Fruit fly (Drosophila melanogaster) whole organism, embryonic: ENCODE data around the gene Fit2.
A peak's percentile ranks its signal among the peaks of the same experiment; 100 is the strongest.

Source experiments
- CG10654 ChIP-seq: fragments of 200-800 bp; sonication (Bioruptor generic); optimal IDR thresholded peaks from 2 replicates; lab custom pipeline; 2016; ENCODE audit warnings: missing biosample characterization, missing genetic modification characterization
- CG11696 ChIP-seq: fragments of 200-800 bp; sonication (Bioruptor generic); IDR thresholded peaks from 2 replicates; pipeline ENCODE4 v1.3.6; 2022; ENCODE audit warnings: missing biosample characterization, missing genetic modification characterization
- CG12659 ChIP-seq: fragments of 200-800 bp; sonication (Bioruptor generic); optimal IDR thresholded peaks from 3 replicates; lab custom pipeline; 2017; ENCODE audit warnings: mild to moderate bottlenecking, missing biosample characterization, missing genetic modification reagents, missing genetic modification characterization
- CG12942 ChIP-seq: fragments of 200-800 bp; sonication (Bioruptor generic); optimal IDR thresholded peaks from 3 replicates; lab custom pipeline; 2016; ENCODE audit warnings: missing biosample characterization, missing genetic modification characterization
- CG13424 ChIP-seq: fragments of 200-800 bp; sonication (Bioruptor generic); optimal IDR thresholded peaks from 2 replicates; lab custom pipeline; 2019; ENCODE audit warnings: missing biosample characterization, mild to moderate bottlenecking, missing genetic modification characterization, moderate library complexity
- CG13775 ChIP-seq: fragments of 200-800 bp; sonication (Bioruptor generic); optimal IDR thresholded peaks from 3 replicates; lab custom pipeline; 2017; ENCODE audit warnings: missing biosample characterization, mild to moderate bottlenecking, missing genetic modification characterization
- CG14710 ChIP-seq: fragments of 200-800 bp; sonication (Bioruptor generic); optimal IDR thresholded peaks from 3 replicates; lab custom pipeline; 2019; ENCODE audit warnings: missing biosample characterization, mild to moderate bottlenecking, missing genetic modification characterization, moderate library complexity
- CG17186 ChIP-seq: fragments of 200-800 bp; sonication (Bioruptor generic); optimal IDR thresholded peaks from 3 replicates; lab custom pipeline; 2017; ENCODE audit warnings: missing biosample characterization, missing genetic modification reagents, missing genetic modification characterization
- CG17328 ChIP-seq: fragments of 200-800 bp; sonication (Bioruptor generic); IDR thresholded peaks from 2 replicates; pipeline ENCODE4 v1.3.6; 2022; ENCODE audit warnings: missing biosample characterization, missing genetic modification characterization
- CG2889 ChIP-seq: fragments of 200-800 bp; sonication (Bioruptor generic); IDR thresholded peaks from 3 replicates; pipeline ENCODE4 v1.3.6; 2022; ENCODE audit warnings: missing biosample characterization, missing genetic modification characterization
- CG4328 ChIP-seq: fragments of 200-800 bp; sonication (Bioruptor generic); optimal IDR thresholded peaks from 3 replicates; lab custom pipeline; 2017; ENCODE audit warnings: missing biosample characterization, missing genetic modification reagents, missing genetic modification characterization
- CG43689 ChIP-seq: fragments of 200-800 bp; sonication (Bioruptor generic); IDR thresholded peaks from 2 replicates; pipeline ENCODE4 v1.3.6; 2022; ENCODE audit warnings: missing biosample characterization, missing genetic modification characterization
- CG4820 ChIP-seq: fragments of 200-800 bp; sonication (Bioruptor generic); optimal IDR thresholded peaks from 3 replicates; lab custom pipeline; 2016; ENCODE audit warnings: missing biosample characterization, missing genetic modification characterization
- CG5180 ChIP-seq: fragments of 200-800 bp; sonication (Bioruptor generic); optimal IDR thresholded peaks from 3 replicates; lab custom pipeline; 2017; ENCODE audit warnings: missing biosample characterization, missing genetic modification characterization, mild to moderate bottlenecking, moderate library complexity, missing genetic modification reagents
- CG6813 ChIP-seq: fragments of 200-800 bp; sonication (Bioruptor generic); optimal IDR thresholded peaks from 2 replicates; lab custom pipeline; 2017; ENCODE audit warnings: missing biosample characterization, missing genetic modification characterization, mild to moderate bottlenecking, moderate library complexity, missing genetic modification reagents
- CG7357 ChIP-seq: fragments of 200-800 bp; sonication (Bioruptor generic); IDR thresholded peaks from 3 replicates; pipeline ENCODE4 v1.3.6; 2022; ENCODE audit warnings: missing biosample characterization, missing genetic modification characterization
- CG7987 ChIP-seq: fragments of 200-800 bp; sonication (Bioruptor generic); optimal IDR thresholded peaks from 2 replicates; lab custom pipeline; 2018; ENCODE audit warnings: missing biosample characterization, mild to moderate bottlenecking, missing genetic modification characterization, moderate library complexity
- CG8281 ChIP-seq: fragments of 200-800 bp; sonication (Bioruptor generic); optimal IDR thresholded peaks from 2 replicates; lab custom pipeline; 2018; ENCODE audit warnings: missing biosample characterization, mild to moderate bottlenecking, missing genetic modification characterization, moderate library complexity
- Dp ChIP-seq: fragments of 200-800 bp; sonication (Bioruptor generic); optimal IDR thresholded peaks from 2 replicates; lab custom pipeline; 2018; ENCODE audit warnings: missing biosample characterization, mild to moderate bottlenecking, missing genetic modification characterization, moderate library complexity
- E2f2 ChIP-seq: fragments of 200-800 bp; sonication (Bioruptor generic); IDR thresholded peaks from 2 replicates; pipeline ENCODE4 v1.3.6; 2022; ENCODE audit warnings: missing biosample characterization, missing genetic modification characterization
- Ets65A ChIP-seq: fragments of 200-800 bp; sonication (Bioruptor generic); peaks from one replicate; lab custom pipeline; 2016; ENCODE audit warnings: missing biosample characterization, missing genetic modification characterization
- H2.0 ChIP-seq: fragments of 200-800 bp; sonication (Bioruptor generic); IDR thresholded peaks from 2 replicates; pipeline ENCODE4 v1.3.6; 2022; ENCODE audit warnings: missing biosample characterization, missing genetic modification characterization
- HLH3B ChIP-seq: fragments of 200-800 bp; sonication (Bioruptor generic); IDR thresholded peaks from 2 replicates; pipeline ENCODE4 v1.3.6; 2022; ENCODE audit warnings: missing biosample characterization, missing genetic modification characterization
- HmgD ChIP-seq: fragments of 200-800 bp; sonication (Bioruptor generic); optimal IDR thresholded peaks from 3 replicates; lab custom pipeline; 2016; ENCODE audit warnings: missing biosample characterization, missing genetic modification characterization
- Hmr ChIP-seq: fragments of 200-800 bp; sonication (Bioruptor generic); optimal IDR thresholded peaks from 3 replicates; lab custom pipeline; 2017; ENCODE audit warnings: mild to moderate bottlenecking, missing biosample characterization, missing genetic modification reagents, missing genetic modification characterization
- Oli ChIP-seq: fragments of 200-800 bp; sonication (Bioruptor generic); optimal IDR thresholded peaks from 2 replicates; lab custom pipeline; 2018; ENCODE audit warnings: missing biosample characterization, mild to moderate bottlenecking, missing genetic modification characterization, moderate library complexity
- Stat92E ChIP-seq, 3 experiments: fragments of >200 bp in 2 of 3; fragments of 200-800 bp in 1 of 3; sonication (Bioruptor generic) in 1 of 3; optimal IDR thresholded peaks; 2 replicates each; lab custom pipeline; 2017 to 2019; ENCODE audit warnings: missing biosample characterization in 3 of 3, missing genetic modification characterization in 3 of 3, mild to moderate bottlenecking in 1 of 3, moderate library complexity in 1 of 3
- Vsx1 ChIP-seq: fragments of 200-800 bp; sonication (Bioruptor generic); optimal IDR thresholded peaks from 2 replicates; lab custom pipeline; 2017; ENCODE audit warnings: missing biosample characterization, mild to moderate bottlenecking, missing genetic modification characterization, missing genetic modification reagents
- abd-A ChIP-seq: fragments of 200-800 bp; sonication (Bioruptor generic); optimal IDR thresholded peaks from 3 replicates; lab custom pipeline; 2019; ENCODE audit warnings: missing biosample characterization, mild to moderate bottlenecking, missing genetic modification characterization, moderate library complexity
- br ChIP-seq: fragments of >200 bp; optimal IDR thresholded peaks from 2 replicates; lab custom pipeline; 2017
- bsh ChIP-seq, 2 experiments: fragments of 200-800 bp; sonication (Bioruptor generic); optimal IDR thresholded peaks; 2 replicates each; lab custom pipeline; 2017 to 2018; ENCODE audit warnings: mild to moderate bottlenecking in 2 of 2, missing biosample characterization in 2 of 2, missing genetic modification characterization in 2 of 2, moderate library complexity in 1 of 2
- cwo ChIP-seq: fragments of 200-800 bp; sonication (Bioruptor generic); optimal IDR thresholded peaks from 3 replicates; lab custom pipeline; 2017; ENCODE audit warnings: missing biosample characterization, missing genetic modification characterization, mild to moderate bottlenecking, moderate library complexity, missing genetic modification reagents
- ftz-f1 ChIP-seq: fragments of 200-800 bp; sonication (Bioruptor generic); optimal IDR thresholded peaks from 2 replicates; lab custom pipeline; 2016; ENCODE audit warnings: missing biosample characterization, missing genetic modification characterization
- gce ChIP-seq: fragments of 200-800 bp; sonication (Bioruptor generic); IDR thresholded peaks from 3 replicates; pipeline ENCODE4 v1.3.6; 2022; ENCODE audit warnings: missing biosample characterization, missing genetic modification characterization
- gcm ChIP-seq: fragments of 200-800 bp; sonication (Bioruptor generic); optimal IDR thresholded peaks from 2 replicates; lab custom pipeline; 2019; ENCODE audit warnings: missing biosample characterization, mild to moderate bottlenecking, missing genetic modification characterization, moderate library complexity
- gfzf ChIP-seq: fragments of 200-800 bp; sonication (Bioruptor generic); optimal IDR thresholded peaks from 2 replicates; lab custom pipeline; 2016; ENCODE audit warnings: missing biosample characterization, mild to moderate bottlenecking, missing genetic modification characterization, moderate library complexity
- hb ChIP-seq: fragments of 200-800 bp; sonication (Bioruptor generic); IDR thresholded peaks from 3 replicates; pipeline ENCODE4 v1.3.6; 2022; ENCODE audit warnings: missing biosample characterization, missing genetic modification characterization; ENCODE audit not compliant: partially characterized antibody
- lola ChIP-seq, 3 experiments: fragments of >200 bp in 2 of 3; fragments of 200-800 bp in 1 of 3; sonication (Bioruptor generic) in 1 of 3; optimal IDR thresholded peaks; 2 replicates each; lab custom pipeline; 2017 to 2019; ENCODE audit warnings: missing biosample characterization in 3 of 3, missing genetic modification characterization in 3 of 3, mild to moderate bottlenecking in 1 of 3, moderate library complexity in 1 of 3
- lov ChIP-seq, 2 experiments: fragments of 200-800 bp in 1 of 2; fragments of >200 bp in 1 of 2; sonication (Bioruptor generic) in 1 of 2; IDR thresholded peaks in 1 of 2; optimal IDR thresholded peaks in 1 of 2; 2 replicates in 1 of 2; 3 replicates in 1 of 2; pipeline versions ENCODE4 v1.3.6 to Lab custom; 2017 to 2022; ENCODE audit warnings: missing biosample characterization in 1 of 2, missing genetic modification characterization in 1 of 2
- nerfin-1 ChIP-seq: fragments of 200-800 bp; sonication (Bioruptor generic); optimal IDR thresholded peaks from 3 replicates; lab custom pipeline; 2019; ENCODE audit warnings: missing biosample characterization, mild to moderate bottlenecking, missing genetic modification characterization, moderate library complexity
- nmo ChIP-seq: fragments of 200-800 bp; sonication (Bioruptor generic); optimal IDR thresholded peaks from 2 replicates; lab custom pipeline; 2018; ENCODE audit warnings: missing biosample characterization, mild to moderate bottlenecking, missing genetic modification characterization, moderate library complexity
- nom ChIP-seq: fragments of 200-800 bp; sonication (Bioruptor generic); optimal IDR thresholded peaks from 2 replicates; lab custom pipeline; 2017; ENCODE audit warnings: missing biosample characterization, missing genetic modification characterization, mild to moderate bottlenecking, moderate library complexity, missing genetic modification reagents
- odd ChIP-seq: fragments of 200-800 bp; sonication (Bioruptor generic); optimal IDR thresholded peaks from 2 replicates; lab custom pipeline; 2017; ENCODE audit warnings: missing biosample characterization, mild to moderate bottlenecking, missing genetic modification characterization
- pros ChIP-seq: fragments of 200-800 bp; sonication (Bioruptor generic); optimal IDR thresholded peaks from 3 replicates; lab custom pipeline; 2019; ENCODE audit warnings: missing biosample characterization, mild to moderate bottlenecking, missing genetic modification characterization, moderate library complexity
- stwl ChIP-seq: fragments of 200-800 bp; sonication (Bioruptor generic); optimal IDR thresholded peaks from 3 replicates; lab custom pipeline; 2018; ENCODE audit warnings: missing biosample characterization, mild to moderate bottlenecking, missing genetic modification characterization, moderate library complexity
- sug ChIP-seq: fragments of 200-800 bp; optimal IDR thresholded peaks from 2 replicates; lab custom pipeline; 2019; ENCODE audit warnings: missing biosample characterization, mild to moderate bottlenecking, missing genetic modification characterization, moderate library complexity
- vvl ChIP-seq: fragments of 200-800 bp; sonication (Bioruptor generic); IDR thresholded peaks from 2 replicates; pipeline ENCODE4 v1.3.6; 2022; ENCODE audit warnings: missing biosample characterization, missing genetic modification characterization
- wek ChIP-seq: fragments of 200-800 bp; sonication (Bioruptor generic); optimal IDR thresholded peaks from 3 replicates; lab custom pipeline; 2018; ENCODE audit warnings: missing biosample characterization, mild to moderate bottlenecking, missing genetic modification characterization, moderate library complexity
- z ChIP-seq: fragments of 200-800 bp; sonication (Bioruptor generic); IDR thresholded peaks from 3 replicates; pipeline ENCODE4 v1.3.6; 2022; ENCODE audit warnings: missing biosample characterization, missing genetic modification characterization

Fit2 gene

dm6 chr3L:17047811-17048239, 23.7 kb downstream of the Fit2 start (continued):
- peak; percentile 41 for TF ChIP-seq CG5180 (GFP tag; lab: Kevin White, UChicago)
- TF ChIP-seq CG17328 (GFP tag; lab: Robert Waterston, UW): peak; percentile 33; the same call in 1 of the 2 replicates
- peak; percentile 38 for TF ChIP-seq CG13424
- TF ChIP-seq CG4328 (GFP tag; lab: Kevin White, UChicago): peak; percentile 45
- peak; percentile 40 for TF ChIP-seq CG8281 (tag; lab: Kevin White, UChicago)
- no peak for TF ChIP-seq stwl (tag; lab: Kevin White, UChicago)
- TF ChIP-seq nom (GFP tag; lab: Kevin White, UChicago): no peak
- no peak for TF ChIP-seq CG13775 (GFP tag; lab: Kevin White, UChicago)
- TF ChIP-seq HLH3B: no peak
- peak in 1 of 3 experiments; percentile 32 for TF ChIP-seq lola (GFP tag; optimal IDR thresholded peaks at IDR 0.05; lab: Kevin White, UChicago)
- TF ChIP-seq ftz-f1: no peak
- peak; percentile 35 for TF ChIP-seq CG14710 (tag; lab: Kevin White, UChicago)
- no peak for TF ChIP-seq CG7357
- TF ChIP-seq CG12659 (GFP tag; lab: Kevin White, UChicago): peak; percentile 17
- TF ChIP-seq CG2889 (GFP tag; lab: Robert Waterston, UW): no peak
- TF ChIP-seq CG6813 (GFP tag; lab: Kevin White, UChicago): peak; percentile 62
- TF ChIP-seq pros (GFP tag; lab: Kevin White, UChicago): no peak
- TF ChIP-seq Oli (tag; lab: Kevin White, UChicago): no peak
- peak; percentile 33 for TF ChIP-seq odd
- TF ChIP-seq gcm (GFP tag; lab: Kevin White, UChicago): peak; percentile 6
- TF ChIP-seq sug (tag; lab: Kevin White, UChicago): peak; percentile 15
- no peak for TF ChIP-seq lov (optimal IDR thresholded peaks at IDR 0.05; lab: Kevin White, UChicago)
- no peak for TF ChIP-seq lov (GFP tag; IDR thresholded peaks at IDR 0.05; lab: Robert Waterston, UW)
- TF ChIP-seq bsh (GFP tag; optimal IDR thresholded peaks at IDR 0.05; lab: Kevin White, UChicago): peak in 1 of 2 experiments; percentile 63
- no peak for TF ChIP-seq hb
- TF ChIP-seq CG4820 (GFP tag; lab: Kevin White, UChicago): peak; percentile 8
- TF ChIP-seq CG17186 (GFP tag; lab: Kevin White, UChicago): peak; percentile 5
- TF ChIP-seq abd-A: peak; percentile 11
- TF ChIP-seq gfzf (GFP tag; lab: Kevin White, UChicago): no peak
- no peak for TF ChIP-seq Dp (GFP tag; lab: Kevin White, UChicago)
- TF ChIP-seq Vsx1: peak; percentile 39
- peak; percentile 5 for TF ChIP-seq nmo (GFP tag; lab: Kevin White, UChicago)
- TF ChIP-seq CG12942 (GFP tag; lab: Kevin White, UChicago): no peak
- peak; percentile 39 for TF ChIP-seq Ets65A (GFP tag; lab: Kevin White, UChicago)
- TF ChIP-seq Stat92E (GFP tag; optimal IDR thresholded peaks at IDR 0.05; lab: Kevin White, UChicago): peak in 1 of 3 experiments; percentile 21
- no peak for TF ChIP-seq E2f2 (GFP tag; lab: Robert Waterston, UW)
- peak; percentile 41 for TF ChIP-seq CG7987
- TF ChIP-seq z (GFP tag; lab: Robert Waterston, UW): no peak
- TF ChIP-seq H2.0 (GFP tag; lab: Robert Waterston, UW): no peak
- TF ChIP-seq wek: peak; percentile 59
- peak; percentile 46; the same call in 1 of the 2 replicates for TF ChIP-seq vvl
- TF ChIP-seq HmgD (GFP tag; lab: Kevin White, UChicago): no peak
- no peak for TF ChIP-seq CG43689 (GFP tag; lab: Robert Waterston, UW)
- TF ChIP-seq br (lab: Kevin White, UChicago): no peak
- peak; percentile 56 for TF ChIP-seq nerfin-1 (tag; lab: Kevin White, UChicago)
- TF ChIP-seq Hmr (GFP tag; lab: Kevin White, UChicago): peak; percentile 42
- TF ChIP-seq CG10654: no peak
- TF ChIP-seq cwo (GFP tag; lab: Kevin White, UChicago): peak; percentile 21
- TF ChIP-seq gce: peak; percentile 48; the same call in 1 of the 3 replicates
- TF ChIP-seq CG11696: no peak
